Worm (Caenorhabditis elegans) whole organism, L4 larva: ENCODE data around the gene srxa-10.

ENCODE experiments used
- T26A8.4 ChIP-seq: fragments of 200-800 bp; sonication (Bioruptor generic); IDR thresholded peaks from 2 replicates; pipeline ENCODE4 v1.3.6; 2022; ENCODE audit warnings: missing genetic modification characterization, missing compliant biosample characterization
- aly-2 ChIP-seq: sonication (generic microtip); optimal IDR thresholded peaks from 2 replicates; lab custom pipeline; 2018; ENCODE audit warnings: missing biosample characterization, missing genetic modification characterization
- daf-19 ChIP-seq: fragments of 200-800 bp; sonication (Bioruptor generic); conservative IDR thresholded peaks from 2 replicates; pipeline ENCODE4 v1.3.6; 2022; ENCODE audit warnings: missing genetic modification characterization, missing compliant biosample characterization
- dpl-1 ChIP-seq: fragments of 150-350 bp; optimal IDR thresholded peaks from 2 replicates; lab custom pipeline; 2014; ENCODE audit warnings: missing biosample characterization, missing genetic modification reagents, missing genetic modification characterization
- lin-1 ChIP-seq: fragments of 200-800 bp; sonication (Bioruptor generic); IDR thresholded peaks from 2 replicates; pipeline ENCODE4 v1.3.6; 2022; ENCODE audit warnings: missing genetic modification reagents, missing genetic modification characterization, missing compliant biosample characterization
- lin-38 ChIP-seq: fragments of 200-800 bp; sonication (Bioruptor generic); IDR thresholded peaks from 2 replicates; pipeline ENCODE4 v1.3.6; 2022; ENCODE audit warnings: missing genetic modification reagents, missing genetic modification characterization, missing compliant biosample characterization
- mdt-29 ChIP-seq: fragments of 200-800 bp; sonication (Bioruptor generic); IDR thresholded peaks from 2 replicates; pipeline ENCODE4 v1.3.6; 2022; ENCODE audit warnings: missing genetic modification reagents, missing genetic modification characterization, missing compliant biosample characterization
- nhr-11 ChIP-seq: fragments of 150-350 bp; optimal IDR thresholded peaks from 2 replicates; lab custom pipeline; 2014; ENCODE audit warnings: missing biosample characterization, missing genetic modification characterization

DNA sequence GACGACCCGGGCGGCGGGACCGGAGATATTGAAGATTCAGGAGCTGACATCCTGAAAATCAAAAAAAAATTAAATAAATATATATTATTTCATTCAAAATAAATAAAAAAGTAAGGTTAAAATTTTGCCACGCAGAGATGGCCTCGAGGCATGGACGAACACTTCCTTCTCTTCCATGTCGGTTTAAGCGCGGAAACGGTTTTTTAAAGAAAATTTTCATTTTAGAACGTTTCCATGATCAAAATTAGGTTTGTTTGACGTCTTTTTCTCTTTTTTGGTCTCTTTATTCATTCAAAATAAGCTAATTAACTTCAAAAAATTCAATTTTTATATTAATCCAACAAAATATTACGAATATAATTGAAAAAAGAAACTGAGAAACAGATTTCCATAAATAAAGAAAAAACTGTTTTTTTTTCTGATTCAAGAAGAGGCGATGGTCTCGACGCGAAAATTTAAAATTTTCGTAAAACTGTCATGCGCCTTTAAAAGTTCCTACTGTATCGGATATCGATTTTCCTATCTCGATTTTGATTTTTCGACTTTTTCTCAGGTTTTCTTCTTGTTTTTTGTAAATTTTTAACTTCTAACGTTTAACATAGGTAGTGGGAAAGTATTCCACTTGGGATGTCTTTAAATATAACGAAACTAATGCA lies 34.1 kb downstream of the srxa-10 start, which contains the start of gene gcc-2:
- TF ChIP-seq mdt-29 (GFP tag; lab: Robert Waterston, UW) (no peak), nhr-11 (tag; lab: Kevin White, UChicago) (no peak), T26A8.4 (GFP tag; lab: Robert Waterston, UW) (no peak), aly-2 (no peak), lin-38 (no peak), daf-19 (no peak), dpl-1 (GFP tag; lab: Kevin White, UChicago) (no peak), lin-1 (GFP tag; lab: Robert Waterston, UW) (no peak)
